Worm (Caenorhabditis elegans) whole organism, young adult: ENCODE results near the gene F11A10.5.
A peak's percentile ranks its signal among the peaks of the same experiment; 100 is the strongest.

Experiments used
- B0035.1 ChIP-seq: sonication (generic microtip); optimal IDR thresholded peaks from 2 replicates; lab custom pipeline; 2016; ENCODE audit warnings: missing genetic modification characterization, mild to moderate bottlenecking, missing compliant biosample characterization, missing genotype, missing genetic modification reagents
- D2030.7 ChIP-seq: fragments of 200-800 bp; sonication (Bioruptor generic); IDR thresholded peaks from 2 replicates; pipeline ENCODE4 v1.3.6; 2022; ENCODE audit warnings: missing genetic modification reagents, missing genetic modification characterization, missing compliant biosample characterization
- F22D6.2 ChIP-seq: sonication (generic microtip); optimal IDR thresholded peaks from 2 replicates; lab custom pipeline; 2016; ENCODE audit warnings: mild to moderate bottlenecking, missing genetic modification characterization, missing compliant biosample characterization
- F23B12.7 ChIP-seq: sonication (generic microtip); optimal IDR thresholded peaks from 2 replicates; lab custom pipeline; 2017; ENCODE audit warnings: missing genetic modification characterization, mild to moderate bottlenecking, missing compliant biosample characterization, antibody characterized with exemption, moderate library complexity; ENCODE audit not compliant: insufficient read depth
- F33H1.4 ChIP-seq: fragments of 200-800 bp; sonication (Bioruptor generic); IDR thresholded peaks from 2 replicates; pipeline ENCODE4 v1.3.6; 2022; ENCODE audit warnings: missing genetic modification reagents, missing genetic modification characterization, missing compliant biosample characterization
- F49E8.2 ChIP-seq: sonication (generic microtip); optimal IDR thresholded peaks from 3 replicates; lab custom pipeline; 2017; ENCODE audit warnings: missing genetic modification characterization, mild to moderate bottlenecking, missing compliant biosample characterization, antibody characterized with exemption, moderate library complexity; ENCODE audit not compliant: insufficient read depth
- F57A8.1 ChIP-seq: fragments of 200-800 bp; sonication (Bioruptor generic); optimal IDR thresholded peaks from 2 replicates; lab custom pipeline; 2018; ENCODE audit warnings: mild to moderate bottlenecking, missing genetic modification characterization, moderate library complexity, missing compliant biosample characterization
- F57C9.4 ChIP-seq: sonication (generic microtip); optimal IDR thresholded peaks from 2 replicates; lab custom pipeline; 2017; ENCODE audit warnings: mild to moderate bottlenecking, missing genetic modification characterization, missing compliant biosample characterization
- K12H6.12 ChIP-seq: fragments of 200-800 bp; sonication (Bioruptor generic); optimal IDR thresholded peaks from 2 replicates; lab custom pipeline; 2018; ENCODE audit warnings: mild to moderate bottlenecking, missing genetic modification characterization, missing compliant biosample characterization
- T07F8.4 ChIP-seq: sonication (generic microtip); optimal IDR thresholded peaks from 2 replicates; lab custom pipeline; 2016; ENCODE audit warnings: mild to moderate bottlenecking, missing genetic modification characterization, moderate library complexity, missing compliant biosample characterization
- Y53F4B.3 ChIP-seq: fragments of 200-800 bp; sonication (Bioruptor generic); IDR thresholded peaks from 2 replicates; pipeline ENCODE4 v1.3.6; 2022; ENCODE audit warnings: missing genetic modification reagents, missing genetic modification characterization, missing compliant biosample characterization
- Y56A3A.18 ChIP-seq: fragments of 200-800 bp; sonication (Bioruptor generic); IDR thresholded peaks from 2 replicates; pipeline ENCODE4 v1.3.6; 2022; ENCODE audit warnings: missing genetic modification reagents, missing genetic modification characterization, missing compliant biosample characterization
- Y67H2A.10 ChIP-seq: fragments of 200-800 bp; sonication (Bioruptor generic); conservative IDR thresholded peaks from 2 replicates; pipeline ENCODE4 v1.3.6; 2022; ENCODE audit warnings: missing genetic modification reagents, missing genetic modification characterization, missing compliant biosample characterization
- Y79H2A.3 ChIP-seq: fragments of 200-800 bp; sonication (Bioruptor generic); conservative IDR thresholded peaks from 2 replicates; pipeline ENCODE4 v1.3.6; 2022; ENCODE audit warnings: missing genetic modification reagents, missing genetic modification characterization, missing compliant biosample characterization
- akir-1 ChIP-seq: fragments of 200-800 bp; sonication (Bioruptor generic); optimal IDR thresholded peaks from 2 replicates; lab custom pipeline; 2018; ENCODE audit warnings: mild to moderate bottlenecking, missing genetic modification characterization, moderate library complexity, missing compliant biosample characterization
- ama-1 ChIP-seq, 3 experiments: fragments of 150-350 bp in 1 of 3; sonication (generic microtip) in 2 of 3; optimal IDR thresholded peaks; 2 replicates each; lab custom pipeline; 2014 to 2018; ENCODE audit warnings: missing biosample characterization in 2 of 3, missing genetic modification characterization in 2 of 3, missing genetic modification reagents in 2 of 3
- bed-2 ChIP-seq: fragments of 200-800 bp; sonication (Bioruptor generic); IDR thresholded peaks from 2 replicates; pipeline ENCODE4 v1.3.6; 2022; ENCODE audit warnings: missing genetic modification reagents, missing genetic modification characterization, missing compliant biosample characterization
- ccch-3 ChIP-seq: fragments of 200-800 bp; sonication (Bioruptor generic); optimal IDR thresholded peaks from 2 replicates; lab custom pipeline; 2018; ENCODE audit warnings: mild to moderate bottlenecking, missing genetic modification characterization, missing compliant biosample characterization
- ceh-27 ChIP-seq: fragments of 200-800 bp; sonication (Bioruptor generic); optimal IDR thresholded peaks from 2 replicates; lab custom pipeline; 2018; ENCODE audit warnings: mild to moderate bottlenecking, missing genetic modification characterization, moderate library complexity, missing compliant biosample characterization
- ceh-40 ChIP-seq: fragments of 200-800 bp; sonication (Bioruptor generic); IDR thresholded peaks from 2 replicates; pipeline ENCODE4 v1.3.6; 2022; ENCODE audit warnings: missing genetic modification characterization, missing compliant biosample characterization
- ceh-91 ChIP-seq: fragments of 200-800 bp; sonication (Bioruptor generic); IDR thresholded peaks from 2 replicates; pipeline ENCODE4 v1.3.6; 2022; ENCODE audit warnings: missing genetic modification reagents, missing genetic modification characterization, missing compliant biosample characterization
- dpff-1 ChIP-seq: sonication (generic microtip); optimal IDR thresholded peaks from 2 replicates; lab custom pipeline; 2017; ENCODE audit warnings: mild to moderate bottlenecking, missing genetic modification characterization, missing compliant biosample characterization
- dpl-1 ChIP-seq: fragments of 150-350 bp; optimal IDR thresholded peaks from 2 replicates; lab custom pipeline; 2014; ENCODE audit warnings: missing biosample characterization, missing genetic modification reagents, missing genetic modification characterization
- egrh-3 ChIP-seq: fragments of 200-800 bp; sonication (Bioruptor generic); IDR thresholded peaks from 2 replicates; pipeline ENCODE4 v1.3.6; 2022; ENCODE audit warnings: missing genetic modification reagents, missing genetic modification characterization, missing compliant biosample characterization
- hmg-1.2 ChIP-seq: fragments of 200-800 bp; sonication (Bioruptor generic); IDR thresholded peaks from 2 replicates; pipeline ENCODE4 v1.3.6; 2022; ENCODE audit warnings: missing genetic modification reagents, missing genetic modification characterization, missing compliant biosample characterization
- hrde-1 ChIP-seq: sonication (generic microtip); optimal IDR thresholded peaks from 2 replicates; lab custom pipeline; 2016; ENCODE audit warnings: missing genetic modification characterization, mild to moderate bottlenecking, missing compliant biosample characterization, moderate library complexity, missing genotype, missing genetic modification reagents, borderline replicate concordance
- lag-1 ChIP-seq: fragments of 200-800 bp; sonication (Bioruptor generic); IDR thresholded peaks from 2 replicates; pipeline ENCODE4 v1.3.6; 2022; ENCODE audit warnings: missing genetic modification reagents, missing genetic modification characterization, missing compliant biosample characterization
- lin-40 ChIP-seq: sonication (generic microtip); optimal IDR thresholded peaks from 2 replicates; lab custom pipeline; 2016; ENCODE audit warnings: missing genetic modification characterization, mild to moderate bottlenecking, missing compliant biosample characterization, missing genotype, missing genetic modification reagents
- lin-54 ChIP-seq: fragments of 200-800 bp; sonication (Bioruptor generic); optimal IDR thresholded peaks from 2 replicates; lab custom pipeline; 2018; ENCODE audit warnings: mild to moderate bottlenecking, missing genetic modification characterization, missing compliant biosample characterization
- madf-3 ChIP-seq: fragments of 200-800 bp; sonication (Bioruptor generic); IDR thresholded peaks from 2 replicates; pipeline ENCODE4 v1.3.6; 2022; ENCODE audit warnings: missing genetic modification reagents, missing genetic modification characterization, missing compliant biosample characterization
- madf-6 ChIP-seq: fragments of 200-800 bp; sonication (Bioruptor generic); IDR thresholded peaks from 2 replicates; pipeline ENCODE4 v1.3.6; 2022; ENCODE audit warnings: missing genetic modification reagents, missing genetic modification characterization, missing compliant biosample characterization
- madf-8 ChIP-seq: fragments of 200-800 bp; sonication (Bioruptor generic); conservative IDR thresholded peaks from 2 replicates; pipeline ENCODE4 v1.3.6; 2022; ENCODE audit warnings: missing genetic modification reagents, missing genetic modification characterization, missing compliant biosample characterization
- mcd-1 ChIP-seq: fragments of 200-800 bp; sonication (Bioruptor generic); IDR thresholded peaks from 2 replicates; pipeline ENCODE4 v1.3.6; 2022; ENCODE audit warnings: missing genetic modification reagents, missing genetic modification characterization, missing compliant biosample characterization
- mxl-1 ChIP-seq: sonication (generic microtip); optimal IDR thresholded peaks from 2 replicates; lab custom pipeline; 2016; ENCODE audit warnings: missing genetic modification characterization, missing compliant biosample characterization
- nfya-1 ChIP-seq: sonication (generic microtip); optimal IDR thresholded peaks from 2 replicates; lab custom pipeline; 2017; ENCODE audit warnings: antibody characterized with exemption, missing compliant biosample characterization, missing genetic modification characterization, borderline replicate concordance; ENCODE audit not compliant: insufficient read depth
- nfya-2 ChIP-seq: fragments of 200-800 bp; sonication (Bioruptor generic); IDR thresholded peaks from 2 replicates; pipeline ENCODE4 v1.3.6; 2022; ENCODE audit warnings: missing genetic modification reagents, missing genetic modification characterization, missing compliant biosample characterization
- nhr-80 ChIP-seq: sonication (generic microtip); optimal IDR thresholded peaks from 2 replicates; lab custom pipeline; 2016; ENCODE audit warnings: missing genetic modification characterization, missing compliant biosample characterization
- pbrm-1 ChIP-seq: fragments of 200-800 bp; sonication (Bioruptor generic); IDR thresholded peaks from 2 replicates; pipeline ENCODE4 v1.3.6; 2022; ENCODE audit warnings: missing genetic modification reagents, missing genetic modification characterization, missing compliant biosample characterization
- rcor-1 ChIP-seq: fragments of 200-800 bp; sonication (Bioruptor generic); IDR thresholded peaks from 2 replicates; pipeline ENCODE4 v1.3.6; 2022; ENCODE audit warnings: missing genetic modification reagents, missing genetic modification characterization, missing compliant biosample characterization
- snpc-1.1 ChIP-seq: sonication (generic microtip); optimal IDR thresholded peaks from 2 replicates; lab custom pipeline; 2017; ENCODE audit warnings: missing genetic modification characterization, mild to moderate bottlenecking, missing compliant biosample characterization, antibody characterized with exemption, moderate library complexity, missing genotype, missing genetic modification reagents; ENCODE audit not compliant: insufficient read depth
- snpc-3.4 ChIP-seq: sonication (generic microtip); optimal IDR thresholded peaks from 2 replicates; lab custom pipeline; 2017; ENCODE audit warnings: missing genetic modification characterization, mild to moderate bottlenecking, missing compliant biosample characterization, antibody characterized with exemption, moderate library complexity, missing genotype, missing genetic modification reagents
- tbp1 ChIP-seq: fragments of 200-800 bp; sonication (Bioruptor generic); optimal IDR thresholded peaks from 2 replicates; lab custom pipeline; 2018; ENCODE audit warnings: mild to moderate bottlenecking, missing genetic modification characterization, missing compliant biosample characterization
- tbx-9 ChIP-seq: sonication (generic microtip); optimal IDR thresholded peaks from 2 replicates; lab custom pipeline; 2016; ENCODE audit warnings: borderline replicate concordance, missing genetic modification characterization, inconsistent platforms, missing compliant biosample characterization
- xnd-1 ChIP-seq: sonication (generic microtip); optimal IDR thresholded peaks from 2 replicates; lab custom pipeline; 2016; ENCODE audit warnings: missing genotype, missing genetic modification reagents, missing genetic modification characterization, missing compliant biosample characterization
- zfh-2 ChIP-seq: fragments of 200-800 bp; sonication (Bioruptor generic); conservative IDR thresholded peaks from 2 replicates; pipeline ENCODE4 v1.3.6; 2022; ENCODE audit warnings: missing genetic modification reagents, missing genetic modification characterization, missing compliant biosample characterization
- ztf-28 ChIP-seq: fragments of 200-800 bp; sonication (Bioruptor generic); IDR thresholded peaks from 2 replicates; pipeline ENCODE4 v1.3.6; 2022; ENCODE audit warnings: missing genetic modification reagents, missing genetic modification characterization, missing compliant biosample characterization
- ztf-6 ChIP-seq: fragments of 200-800 bp; sonication (Bioruptor generic); IDR thresholded peaks from 2 replicates; pipeline ENCODE4 v1.3.6; 2022; ENCODE audit warnings: missing genetic modification reagents, missing genetic modification characterization, missing compliant biosample characterization

F11A10.5 gene

DNA sequence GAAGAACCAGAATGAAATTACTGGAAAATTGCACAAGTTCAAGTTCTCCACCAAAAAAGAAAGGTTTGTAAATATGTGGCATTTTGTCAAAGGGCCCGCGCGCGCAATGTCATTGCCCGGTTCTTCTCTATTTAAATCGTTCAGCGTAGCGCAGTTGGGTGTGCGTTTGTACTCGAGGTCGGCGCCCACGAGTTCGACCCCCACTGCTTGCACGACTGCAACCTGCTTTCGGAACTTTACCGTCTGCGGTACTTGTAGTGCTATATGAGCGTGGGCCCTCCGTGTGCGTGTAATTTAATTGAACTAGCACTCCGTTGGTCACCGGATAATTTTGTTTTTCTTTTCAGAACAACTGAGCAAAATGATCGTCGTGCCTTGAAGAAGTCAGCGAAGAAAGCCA lies 7.4 kb upstream of the F11A10.5 start (continued):
- TF ChIP-seq F57C9.4 (tag; lab: Kevin White, UChicago) (no peak), nhr-80 (tag; lab: Kevin White, UChicago) (peak; percentile 52), madf-6 (GFP tag; lab: Robert Waterston, UW) (peak; percentile 74), K12H6.12 (tag; lab: Kevin White, UChicago) (peak; percentile 66), ceh-91 (GFP tag; lab: Robert Waterston, UW) (peak; percentile 51; the same call in 1 of the 2 replicates), pbrm-1 (GFP tag; lab: Robert Waterston, UW) (peak; percentile 82), zfh-2 (GFP tag; lab: Robert Waterston, UW) (peak; percentile 86), ceh-40 (GFP tag; lab: Robert Waterston, UW) (peak; percentile 30; the same call in 1 of the 2 replicates), F57A8.1 (GFP tag; lab: Kevin White, UChicago) (peak; percentile 45), nfya-1 (no peak), ztf-28 (peak; percentile 94), Y53F4B.3 (GFP tag; lab: Robert Waterston, UW) (peak; percentile 77; the same call in 1 of the 2 replicates), Y79H2A.3 (no peak), xnd-1 (tag; lab: Kevin White, UChicago) (peak; percentile 36), egrh-3 (GFP tag; lab: Robert Waterston, UW) (peak; percentile 59; the same call in 1 of the 2 replicates), F23B12.7 (peak; percentile 97), snpc-1.1 (tag; lab: Kevin White, UChicago) (no peak), B0035.1 (tag; lab: Kevin White, UChicago) (peak; percentile 78), lin-54 (peak; percentile 87), mcd-1 (GFP tag; lab: Robert Waterston, UW) (peak; percentile 83), ztf-6 (peak; percentile 70; the same call in 1 of the 2 replicates), lag-1 (GFP tag; lab: Robert Waterston, UW) (no peak), ama-1 (optimal IDR thresholded peaks at IDR 0.05; lab: Kevin White, UChicago) (no peak), ama-1 (GFP tag; optimal IDR thresholded peaks at IDR 0.05; lab: Kevin White, UChicago) (peak in 1 of 2 experiments; percentile 75), dpl-1 (GFP tag; lab: Kevin White, UChicago) (peak; percentile 24), nfya-2 (GFP tag; lab: Robert Waterston, UW) (no peak), bed-2 (peak; percentile 79), madf-3 (0 out of 2 replicates have a peak, but pooled peaks have one; percentile 54), F33H1.4 (GFP tag; lab: Robert Waterston, UW) (peak; percentile 63), rcor-1 (peak; percentile 86), akir-1 (no peak), F49E8.2 (tag; lab: Kevin White, UChicago) (peak; percentile 91), hrde-1 (tag; lab: Kevin White, UChicago) (peak; percentile 71), Y56A3A.18 (GFP tag; lab: Robert Waterston, UW) (peak; percentile 86), F22D6.2 (tag; lab: Kevin White, UChicago) (peak; percentile 29), Y67H2A.10 (0 out of 2 replicates have a peak, but pooled peaks have one; percentile 33), tbx-9 (tag; lab: Kevin White, UChicago) (peak; percentile 72), D2030.7 (peak; percentile 85), dpff-1 (tag; lab: Kevin White, UChicago) (peak; percentile 26), ccch-3 (no peak), snpc-3.4 (tag; lab: Kevin White, UChicago) (peak; percentile 67), tbp1 (GFP tag; lab: Kevin White, UChicago) (peak; percentile 96), T07F8.4 (tag; lab: Kevin White, UChicago) (peak; percentile 85), mxl-1 (peak; percentile 88), hmg-1.2 (GFP tag; lab: Robert Waterston, UW) (peak; percentile 67), madf-8 (GFP tag; lab: Robert Waterston, UW) (0 out of 2 replicates have a peak, but pooled peaks have one; percentile 29), ceh-27 (GFP tag; lab: Kevin White, UChicago) (peak; percentile 86), lin-40 (tag; lab: Kevin White, UChicago) (peak; percentile 75)
